Worm (Caenorhabditis elegans) whole organism, young adult: Measurements from ENCODE around the gene C56A3.8.

Source experiments
- B0019.2 ChIP-seq: fragments of 200-800 bp; sonication (Bioruptor generic); conservative IDR thresholded peaks from 2 replicates; pipeline ENCODE4 v1.3.6; 2022; ENCODE audit warnings: missing genetic modification reagents, missing genetic modification characterization, missing compliant biosample characterization
- B0336.3 ChIP-seq: fragments of 200-800 bp; sonication (Bioruptor generic); IDR thresholded peaks from 2 replicates; pipeline ENCODE4 v1.3.6; 2022; ENCODE audit warnings: missing genetic modification characterization, missing compliant biosample characterization
- D2030.7 ChIP-seq: fragments of 200-800 bp; sonication (Bioruptor generic); IDR thresholded peaks from 2 replicates; pipeline ENCODE4 v1.3.6; 2022; ENCODE audit warnings: missing genetic modification reagents, missing genetic modification characterization, missing compliant biosample characterization
- F37B4.10 ChIP-seq: fragments of 200-800 bp; sonication (Bioruptor generic); IDR thresholded peaks from 2 replicates; pipeline ENCODE4 v1.3.6; 2022; ENCODE audit warnings: missing genetic modification characterization, missing compliant biosample characterization
- F39B2.1 ChIP-seq: fragments of 200-800 bp; sonication (Bioruptor generic); IDR thresholded peaks from 2 replicates; pipeline ENCODE4 v1.3.6; 2022; ENCODE audit warnings: missing genetic modification reagents, missing genetic modification characterization, missing compliant biosample characterization
- F52B5.7 ChIP-seq: sonication (generic microtip); optimal IDR thresholded peaks from 2 replicates; lab custom pipeline; 2016; ENCODE audit warnings: mild to moderate bottlenecking, missing genetic modification characterization, missing compliant biosample characterization
- F57A8.1 ChIP-seq: fragments of 200-800 bp; sonication (Bioruptor generic); optimal IDR thresholded peaks from 2 replicates; lab custom pipeline; 2018; ENCODE audit warnings: mild to moderate bottlenecking, missing genetic modification characterization, moderate library complexity, missing compliant biosample characterization
- F57C9.4 ChIP-seq: sonication (generic microtip); optimal IDR thresholded peaks from 2 replicates; lab custom pipeline; 2017; ENCODE audit warnings: mild to moderate bottlenecking, missing genetic modification characterization, missing compliant biosample characterization
- K11D2.4 ChIP-seq: fragments of 200-800 bp; sonication (Bioruptor generic); IDR thresholded peaks from 2 replicates; pipeline ENCODE4 v1.3.6; 2022; ENCODE audit warnings: missing genetic modification reagents, missing genetic modification characterization, missing compliant biosample characterization
- T26A5.8 ChIP-seq: sonication (generic microtip); optimal IDR thresholded peaks from 2 replicates; lab custom pipeline; 2016; ENCODE audit warnings: missing genetic modification characterization, missing compliant biosample characterization
- Y67H2A.10 ChIP-seq: fragments of 200-800 bp; sonication (Bioruptor generic); conservative IDR thresholded peaks from 2 replicates; pipeline ENCODE4 v1.3.6; 2022; ENCODE audit warnings: missing genetic modification reagents, missing genetic modification characterization, missing compliant biosample characterization
- Y79H2A.3 ChIP-seq: fragments of 200-800 bp; sonication (Bioruptor generic); conservative IDR thresholded peaks from 2 replicates; pipeline ENCODE4 v1.3.6; 2022; ENCODE audit warnings: missing genetic modification reagents, missing genetic modification characterization, missing compliant biosample characterization
- ZK185.1 ChIP-seq: sonication (generic microtip); optimal IDR thresholded peaks from 2 replicates; lab custom pipeline; 2016; ENCODE audit warnings: mild to moderate bottlenecking, missing genetic modification characterization, missing compliant biosample characterization; ENCODE audit not compliant: poor library complexity, severe bottlenecking
- akir-1 ChIP-seq: fragments of 200-800 bp; sonication (Bioruptor generic); optimal IDR thresholded peaks from 2 replicates; lab custom pipeline; 2018; ENCODE audit warnings: mild to moderate bottlenecking, missing genetic modification characterization, moderate library complexity, missing compliant biosample characterization
- athp-1 ChIP-seq: sonication (generic microtip); optimal IDR thresholded peaks from 2 replicates; lab custom pipeline; 2017; ENCODE audit warnings: mild to moderate bottlenecking, missing genetic modification characterization, missing compliant biosample characterization
- attf-6 ChIP-seq: fragments of 200-800 bp; sonication (Bioruptor generic); IDR thresholded peaks from 2 replicates; pipeline ENCODE4 v1.3.6; 2022; ENCODE audit warnings: missing genetic modification reagents, missing genetic modification characterization, missing compliant biosample characterization
- bed-2 ChIP-seq: fragments of 200-800 bp; sonication (Bioruptor generic); IDR thresholded peaks from 2 replicates; pipeline ENCODE4 v1.3.6; 2022; ENCODE audit warnings: missing genetic modification reagents, missing genetic modification characterization, missing compliant biosample characterization
- ccch-3 ChIP-seq: fragments of 200-800 bp; sonication (Bioruptor generic); optimal IDR thresholded peaks from 2 replicates; lab custom pipeline; 2018; ENCODE audit warnings: mild to moderate bottlenecking, missing genetic modification characterization, missing compliant biosample characterization
- ceh-100 ChIP-seq: fragments of 200-800 bp; sonication (Bioruptor generic); IDR thresholded peaks from 2 replicates; pipeline ENCODE4 v1.3.6; 2022; ENCODE audit warnings: missing genetic modification reagents, missing genetic modification characterization, missing compliant biosample characterization
- ceh-40 ChIP-seq: fragments of 200-800 bp; sonication (Bioruptor generic); IDR thresholded peaks from 2 replicates; pipeline ENCODE4 v1.3.6; 2022; ENCODE audit warnings: missing genetic modification characterization, missing compliant biosample characterization
- chd-7 ChIP-seq: sonication (generic microtip); optimal IDR thresholded peaks from 2 replicates; lab custom pipeline; 2016; ENCODE audit warnings: mild to moderate bottlenecking, missing genetic modification characterization, moderate library complexity, missing compliant biosample characterization
- die-1 ChIP-seq: sonication (generic microtip); optimal IDR thresholded peaks from 2 replicates; lab custom pipeline; 2016; ENCODE audit warnings: missing genotype, mild to moderate bottlenecking, missing genetic modification characterization, missing compliant biosample characterization
- dpl-1 ChIP-seq: fragments of 150-350 bp; optimal IDR thresholded peaks from 2 replicates; lab custom pipeline; 2014; ENCODE audit warnings: missing biosample characterization, missing genetic modification reagents, missing genetic modification characterization
- egl-18 ChIP-seq: fragments of 200-800 bp; sonication (Bioruptor generic); IDR thresholded peaks from 2 replicates; pipeline ENCODE4 v1.3.6; 2022; ENCODE audit warnings: missing genetic modification reagents, missing genetic modification characterization, missing compliant biosample characterization
- egrh-3 ChIP-seq: fragments of 200-800 bp; sonication (Bioruptor generic); IDR thresholded peaks from 2 replicates; pipeline ENCODE4 v1.3.6; 2022; ENCODE audit warnings: missing genetic modification reagents, missing genetic modification characterization, missing compliant biosample characterization
- fkh-3 ChIP-seq: sonication (generic microtip); optimal IDR thresholded peaks from 2 replicates; lab custom pipeline; 2016; ENCODE audit warnings: mild to moderate bottlenecking, missing genetic modification characterization, missing compliant biosample characterization
- hmg-1.2 ChIP-seq: fragments of 200-800 bp; sonication (Bioruptor generic); IDR thresholded peaks from 2 replicates; pipeline ENCODE4 v1.3.6; 2022; ENCODE audit warnings: missing genetic modification reagents, missing genetic modification characterization, missing compliant biosample characterization
- hsf-1 ChIP-seq: fragments of 200-800 bp; sonication (Bioruptor generic); IDR thresholded peaks from 2 replicates; pipeline ENCODE4 v1.3.6; 2022; ENCODE audit warnings: missing genetic modification reagents, missing genetic modification characterization, missing compliant biosample characterization
- lag-1 ChIP-seq: fragments of 200-800 bp; sonication (Bioruptor generic); IDR thresholded peaks from 2 replicates; pipeline ENCODE4 v1.3.6; 2022; ENCODE audit warnings: missing genetic modification reagents, missing genetic modification characterization, missing compliant biosample characterization
- let-526 ChIP-seq: fragments of 200-800 bp; sonication (Bioruptor generic); IDR thresholded peaks from 2 replicates; pipeline ENCODE4 v1.3.6; 2022; ENCODE audit warnings: missing genetic modification reagents, missing genetic modification characterization, missing compliant biosample characterization
- let-607 ChIP-seq, 2 experiments: fragments of 200-800 bp in 1 of 2; sonication (Bioruptor generic) in 1 of 2; sonication (generic microtip) in 1 of 2; optimal IDR thresholded peaks; 2 replicates each; lab custom pipeline; 2016 to 2018; ENCODE audit warnings: mild to moderate bottlenecking in 2 of 2, missing compliant biosample characterization in 2 of 2, missing genetic modification characterization in 2 of 2, moderate library complexity in 2 of 2, missing genotype in 1 of 2
- lin-35 ChIP-seq, 3 experiments: fragments of 150-350 bp in 2 of 3; sonication (generic microtip) in 1 of 3; optimal IDR thresholded peaks; 2 replicates each; lab custom pipeline; 2014 to 2018; ENCODE audit warnings: missing biosample characterization in 3 of 3, missing genetic modification characterization in 3 of 3, missing genetic modification reagents in 3 of 3
- lin-40 ChIP-seq: sonication (generic microtip); optimal IDR thresholded peaks from 2 replicates; lab custom pipeline; 2016; ENCODE audit warnings: missing genetic modification characterization, mild to moderate bottlenecking, missing compliant biosample characterization, missing genotype, missing genetic modification reagents
- madf-3 ChIP-seq: fragments of 200-800 bp; sonication (Bioruptor generic); IDR thresholded peaks from 2 replicates; pipeline ENCODE4 v1.3.6; 2022; ENCODE audit warnings: missing genetic modification reagents, missing genetic modification characterization, missing compliant biosample characterization
- madf-8 ChIP-seq: fragments of 200-800 bp; sonication (Bioruptor generic); conservative IDR thresholded peaks from 2 replicates; pipeline ENCODE4 v1.3.6; 2022; ENCODE audit warnings: missing genetic modification reagents, missing genetic modification characterization, missing compliant biosample characterization
- mcd-1 ChIP-seq: fragments of 200-800 bp; sonication (Bioruptor generic); IDR thresholded peaks from 2 replicates; pipeline ENCODE4 v1.3.6; 2022; ENCODE audit warnings: missing genetic modification reagents, missing genetic modification characterization, missing compliant biosample characterization
- mes-4 ChIP-seq: sonication (generic microtip); optimal IDR thresholded peaks from 2 replicates; lab custom pipeline; 2016; ENCODE audit warnings: missing genotype, missing genetic modification characterization, missing compliant biosample characterization
- nhr-27 ChIP-seq: fragments of 200-800 bp; sonication (Bioruptor generic); optimal IDR thresholded peaks from 2 replicates; lab custom pipeline; 2018; ENCODE audit warnings: mild to moderate bottlenecking, missing genetic modification characterization, moderate library complexity, missing compliant biosample characterization
- nhr-80 ChIP-seq: sonication (generic microtip); optimal IDR thresholded peaks from 2 replicates; lab custom pipeline; 2016; ENCODE audit warnings: missing genetic modification characterization, missing compliant biosample characterization
- nhr-90 ChIP-seq: sonication (generic microtip); optimal IDR thresholded peaks from 2 replicates; lab custom pipeline; 2016; ENCODE audit warnings: missing genotype, mild to moderate bottlenecking, missing genetic modification characterization, missing compliant biosample characterization
- pha-4 ChIP-seq: fragments of 150-350 bp; sonication (generic microtip); optimal IDR thresholded peaks from 2 replicates; lab custom pipeline; 2014; ENCODE audit warnings: missing biosample characterization, missing genetic modification reagents, missing genetic modification characterization
- rcor-1 ChIP-seq: fragments of 200-800 bp; sonication (Bioruptor generic); IDR thresholded peaks from 2 replicates; pipeline ENCODE4 v1.3.6; 2022; ENCODE audit warnings: missing genetic modification reagents, missing genetic modification characterization, missing compliant biosample characterization
- rec-8 ChIP-seq, 2 experiments: sonication (generic microtip); optimal IDR thresholded peaks; 2 replicates each; lab custom pipeline; 2016; ENCODE audit warnings: mild to moderate bottlenecking in 2 of 2, missing genetic modification characterization in 2 of 2, missing genetic modification reagents in 2 of 2, missing genotype in 2 of 2, missing biosample characterization in 1 of 2, missing compliant biosample characterization in 1 of 2, moderate library complexity in 1 of 2
- sdz-38 ChIP-seq: sonication (generic microtip); optimal IDR thresholded peaks from 2 replicates; lab custom pipeline; 2016; ENCODE audit warnings: missing genotype, missing genetic modification characterization, missing compliant biosample characterization
- snpc-1.1 ChIP-seq: sonication (generic microtip); optimal IDR thresholded peaks from 2 replicates; lab custom pipeline; 2017; ENCODE audit warnings: missing genetic modification characterization, mild to moderate bottlenecking, missing compliant biosample characterization, antibody characterized with exemption, moderate library complexity, missing genotype, missing genetic modification reagents; ENCODE audit not compliant: insufficient read depth
- tbp1 ChIP-seq: fragments of 200-800 bp; sonication (Bioruptor generic); optimal IDR thresholded peaks from 2 replicates; lab custom pipeline; 2018; ENCODE audit warnings: mild to moderate bottlenecking, missing genetic modification characterization, missing compliant biosample characterization
- unc-62 ChIP-seq: fragments of 150-350 bp; optimal IDR thresholded peaks from 2 replicates; lab custom pipeline; 2014; ENCODE audit warnings: missing biosample characterization, missing genetic modification reagents, missing genetic modification characterization
- ztf-25 ChIP-seq: fragments of 200-800 bp; sonication (Bioruptor generic); IDR thresholded peaks from 2 replicates; pipeline ENCODE4 v1.3.6; 2022; ENCODE audit warnings: missing genetic modification reagents, missing genetic modification characterization, missing compliant biosample characterization
- ztf-6 ChIP-seq: fragments of 200-800 bp; sonication (Bioruptor generic); IDR thresholded peaks from 2 replicates; pipeline ENCODE4 v1.3.6; 2022; ENCODE audit warnings: missing genetic modification reagents, missing genetic modification characterization, missing compliant biosample characterization

The C56A3.8 gene

ce11 chrV:13556746-13557145 is 3.3 kb upstream of the C56A3.8 start, which contains the start of gene cav-2 (continued):
- TF ChIP-seq F37B4.10 (GFP tag; lab: Robert Waterston, UW) (no peak), egrh-3 (GFP tag; lab: Robert Waterston, UW) (no peak), F39B2.1 (no peak), D2030.7 (GFP tag; lab: Robert Waterston, UW) (peak; percentile 41), F57C9.4 (tag; lab: Kevin White, UChicago) (no peak), B0336.3 (peak; percentile 61; the same call in 1 of the 2 replicates), ceh-100 (0 out of 2 replicates have a peak, but pooled peaks have one; percentile 45), lin-35 (GFP tag; optimal IDR thresholded peaks at IDR 0.05; lab: Kevin White, UChicago) (peak in 2 of 3 experiments; percentile 77 to 88), tbp1 (GFP tag; lab: Kevin White, UChicago) (peak; percentile 4), fkh-3 (tag; lab: Kevin White, UChicago) (no peak), lag-1 (0 out of 2 replicates have a peak, but pooled peaks have one; percentile 66), let-526 (GFP tag; lab: Robert Waterston, UW) (peak; percentile 78), Y79H2A.3 (no peak), sdz-38 (tag; lab: Kevin White, UChicago) (no peak), madf-8 (GFP tag; lab: Robert Waterston, UW) (peak; percentile 45), nhr-80 (tag; lab: Kevin White, UChicago) (peak; percentile 95), bed-2 (GFP tag; lab: Robert Waterston, UW) (no peak), unc-62 (GFP tag; lab: Kevin White, UChicago) (no peak), mes-4 (tag; lab: Kevin White, UChicago) (no peak), athp-1 (tag; lab: Kevin White, UChicago) (peak; percentile 11), mcd-1 (GFP tag; lab: Robert Waterston, UW) (peak; percentile 85), Y67H2A.10 (GFP tag; lab: Robert Waterston, UW) (0 out of 2 replicates have a peak, but pooled peaks have one; percentile 52), let-607 (tag; optimal IDR thresholded peaks at IDR 0.05; lab: Kevin White, UChicago) (peak; percentile 22 to 68), ztf-6 (GFP tag; lab: Robert Waterston, UW) (no peak), ccch-3 (no peak), ceh-40 (GFP tag; lab: Robert Waterston, UW) (no peak), dpl-1 (GFP tag; lab: Kevin White, UChicago) (peak; percentile 80), die-1 (tag; lab: Kevin White, UChicago) (no peak), F52B5.7 (tag; lab: Kevin White, UChicago) (no peak), T26A5.8 (no peak), nhr-90 (no peak), pha-4 (tag; lab: Kevin White, UChicago) (no peak), ztf-25 (GFP tag; lab: Robert Waterston, UW) (peak; percentile 65; the same call in 1 of the 2 replicates), attf-6 (no peak), K11D2.4 (no peak), hsf-1 (GFP tag; lab: Robert Waterston, UW) (no peak), rcor-1 (GFP tag; lab: Robert Waterston, UW) (peak; percentile 71), egl-18 (no peak), lin-40 (peak; percentile 72), akir-1 (GFP tag; lab: Kevin White, UChicago) (no peak), nhr-27 (tag; lab: Kevin White, UChicago) (peak; percentile 57), chd-7 (tag; lab: Kevin White, UChicago) (peak; percentile 58), snpc-1.1 (no peak), F57A8.1 (GFP tag; lab: Kevin White, UChicago) (no peak), ZK185.1 (tag; lab: Kevin White, UChicago) (peak; percentile 89), hmg-1.2 (GFP tag; lab: Robert Waterston, UW) (peak; percentile 33), B0019.2 (GFP tag; lab: Robert Waterston, UW) (no peak), rec-8 (tag; optimal IDR thresholded peaks at IDR 0.05; lab: Kevin White, UChicago) (peak in 1 of 2 experiments; percentile 66), madf-3 (no peak; the same call in 1 of the 2 replicates)
